Fruit fly (Drosophila melanogaster) whole organism, wandering third instar larva: ENCODE measurements around the gene Mvl.

Experiments
- CG32264 ChIP-seq: fragments of 200-800 bp; sonication (Bioruptor generic); optimal IDR thresholded peaks from 2 replicates; lab custom pipeline; 2016; ENCODE audit warnings: missing biosample characterization, missing genetic modification characterization
- Dfd ChIP-seq: fragments of >200 bp; optimal IDR thresholded peaks from 2 replicates; lab custom pipeline; 2017; ENCODE audit warnings: missing biosample characterization, missing genetic modification characterization
- Dif ChIP-seq: fragments of 200-275, 200-300 bp; sonication (Bioruptor generic); optimal IDR thresholded peaks from 2 replicates; lab custom pipeline; 2018; ENCODE audit warnings: missing biosample characterization, missing genetic modification characterization; ENCODE audit not compliant: partially characterized antibody
- HLH106 ChIP-seq: fragments of 200-800 bp; optimal IDR thresholded peaks from 3 replicates; lab custom pipeline; 2019; ENCODE audit warnings: missing biosample characterization, mild to moderate bottlenecking, missing genetic modification characterization, moderate library complexity
- Hnf4 ChIP-seq: fragments of 200-800 bp; sonication (Bioruptor generic); optimal IDR thresholded peaks from 2 replicates; lab custom pipeline; 2016; ENCODE audit warnings: missing biosample characterization, mild to moderate bottlenecking, missing genetic modification characterization
- Hr78 ChIP-seq: fragments of >200 bp; optimal IDR thresholded peaks from 2 replicates; lab custom pipeline; 2017; ENCODE audit warnings: missing biosample characterization, missing genetic modification characterization
- Hr83 ChIP-seq: fragments of 200-300 bp; sonication (Bioruptor generic); optimal IDR thresholded peaks from 2 replicates; lab custom pipeline; 2016; ENCODE audit warnings: missing biosample characterization, mild to moderate bottlenecking, missing genetic modification characterization, moderate library complexity; ENCODE audit not compliant: poor library complexity, severe bottlenecking
- Jra ChIP-seq: sonication (Bioruptor generic); optimal IDR thresholded peaks from 2 replicates; lab custom pipeline; 2016; ENCODE audit warnings: missing biosample characterization, missing genetic modification characterization
- Myc ChIP-seq: fragments of >200 bp; optimal IDR thresholded peaks from 2 replicates; lab custom pipeline; 2017
- OdsH ChIP-seq: fragments of 200-800 bp; sonication (Bioruptor generic); optimal IDR thresholded peaks from 2 replicates; lab custom pipeline; 2016; ENCODE audit warnings: missing biosample characterization, mild to moderate bottlenecking, missing genetic modification characterization
- Rel ChIP-seq, 2 experiments: fragments of 200-800 bp; sonication (Bioruptor generic) in 1 of 2; optimal IDR thresholded peaks; 2 replicates in 1 of 2; 3 replicates in 1 of 2; lab custom pipeline; 2016 to 2019; ENCODE audit warnings: mild to moderate bottlenecking in 2 of 2, missing biosample characterization in 2 of 2, missing genetic modification characterization in 2 of 2, moderate library complexity in 1 of 2
- Sp1 ChIP-seq: fragments of 200-800 bp; sonication (Bioruptor generic); optimal IDR thresholded peaks from 3 replicates; lab custom pipeline; 2019; ENCODE audit warnings: missing biosample characterization, mild to moderate bottlenecking, missing genetic modification characterization, moderate library complexity
- Vsx2 ChIP-seq: fragments of 200-300, 225-300 bp; sonication (Bioruptor generic); optimal IDR thresholded peaks from 2 replicates; lab custom pipeline; 2018; ENCODE audit warnings: missing biosample characterization, missing genetic modification characterization; ENCODE audit not compliant: partially characterized antibody
- br ChIP-seq: fragments of 200-800 bp; sonication (Bioruptor generic); optimal IDR thresholded peaks from 2 replicates; lab custom pipeline; 2016; ENCODE audit warnings: missing biosample characterization, missing genetic modification characterization
- dmrt93B ChIP-seq: fragments of 200-800 bp; sonication (Bioruptor generic); optimal IDR thresholded peaks from 2 replicates; lab custom pipeline; 2018; ENCODE audit warnings: missing biosample characterization, mild to moderate bottlenecking, missing genetic modification characterization
- dsf ChIP-seq: sonication (Bioruptor generic); optimal IDR thresholded peaks from 2 replicates; lab custom pipeline; 2016; ENCODE audit warnings: missing biosample characterization, missing genetic modification characterization, borderline replicate concordance
- foxo ChIP-seq, 2 experiments: fragments of 200-800 bp; sonication (Bioruptor generic); optimal IDR thresholded peaks; 2 replicates in 1 of 2; 3 replicates in 1 of 2; lab custom pipeline; 2016 to 2017; ENCODE audit warnings: missing biosample characterization in 2 of 2, missing genetic modification characterization in 2 of 2
- fru ChIP-seq: fragments of 200-800 bp; sonication (Bioruptor generic); optimal IDR thresholded peaks from 3 replicates; lab custom pipeline; 2016; ENCODE audit warnings: missing biosample characterization, mild to moderate bottlenecking, missing genetic modification characterization
- h ChIP-seq: fragments of 200-800 bp; sonication (Bioruptor generic); optimal IDR thresholded peaks from 3 replicates; lab custom pipeline; 2016; ENCODE audit warnings: missing biosample characterization, mild to moderate bottlenecking, missing genetic modification characterization
- lola ChIP-seq: fragments of >200 bp; optimal IDR thresholded peaks from 2 replicates; lab custom pipeline; 2017; ENCODE audit warnings: missing biosample characterization, missing genetic modification characterization
- psq ChIP-seq: fragments of 200-800 bp; sonication (Bioruptor generic); optimal IDR thresholded peaks from 3 replicates; lab custom pipeline; 2017; ENCODE audit warnings: missing biosample characterization, mild to moderate bottlenecking, missing genetic modification characterization, moderate library complexity
- rgr ChIP-seq: fragments of 200-800 bp; sonication (Bioruptor generic); optimal IDR thresholded peaks from 3 replicates; lab custom pipeline; 2016; ENCODE audit warnings: missing biosample characterization, mild to moderate bottlenecking, missing genetic modification characterization
- sv ChIP-seq: fragments of 200-800 bp; sonication (Bioruptor generic); optimal IDR thresholded peaks from 3 replicates; lab custom pipeline; 2016; ENCODE audit warnings: missing biosample characterization, missing genetic modification characterization
- tai ChIP-seq: sonication (Bioruptor generic); optimal IDR thresholded peaks from 2 replicates; lab custom pipeline; 2016; ENCODE audit warnings: missing biosample characterization, missing genetic modification characterization
- usp ChIP-seq: fragments of >200 bp; optimal IDR thresholded peaks from 2 replicates; lab custom pipeline; 2017; ENCODE audit warnings: missing biosample characterization, missing genetic modification characterization
- woc ChIP-seq: sonication (Bioruptor generic); optimal IDR thresholded peaks from 2 replicates; lab custom pipeline; 2016; ENCODE audit warnings: missing biosample characterization, mild to moderate bottlenecking, missing genetic modification characterization

Mvl gene

dm6 chr3R:21071312-21071711, 10.7 kb upstream of the Mvl start:
- TF ChIP-seq usp (GFP tag; lab: Kevin White, UChicago) (no peak), Vsx2 (no peak), Hr78 (GFP tag; lab: Kevin White, UChicago) (no peak), OdsH (no peak), woc (GFP tag; lab: Kevin White, UChicago) (no peak), Hr83 (GFP tag; lab: Kevin White, UChicago) (no peak)

- TF ChIP-seq Myc (lab: Kevin White, UChicago): peak; percentile 17
- no peak for TF ChIP-seq Vsx2
- TF ChIP-seq, all 38 proteins: peak for 1
These were observed 9.1 kb upstream of the Mvl start for dm6 chr3R:21069742-21070141.

- TF ChIP-seq lola (GFP tag; lab: Kevin White, UChicago) (no peak), br (GFP tag; lab: Kevin White, UChicago) (peak; percentile 34)
These were observed 6.9 kb upstream of the Mvl start for dm6 chr3R:21067543-21067942.

- no peak for TF ChIP-seq fru
- TF ChIP-seq dmrt93B (GFP tag; lab: Kevin White, UChicago): no peak
- TF ChIP-seq h (GFP tag; lab: Kevin White, UChicago): no peak
- TF ChIP-seq, all 38 proteins: peak for 0
These were observed 6.1 kb upstream of the Mvl start for dm6 chr3R:21066469-21067284.

dm6 chr3R:21065696-21066080, 5.1 kb upstream of the Mvl start:
- TF ChIP-seq usp (GFP tag; lab: Kevin White, UChicago) (no peak), Sp1 (GFP tag; lab: Kevin White, UChicago) (no peak)

- peak; percentile 66 for TF ChIP-seq Jra (GFP tag; lab: Kevin White, UChicago)
- TF ChIP-seq Sp1 (GFP tag; lab: Kevin White, UChicago): peak; percentile 64
- peak; percentile 3 for TF ChIP-seq HLH106 (tag; lab: Kevin White, UChicago)
- TF ChIP-seq Hr83 (GFP tag; lab: Kevin White, UChicago): peak; percentile 91
- peak; percentile 72 for TF ChIP-seq Dif
- peak; percentile 39 for TF ChIP-seq Hnf4 (GFP tag; lab: Kevin White, UChicago)
- TF ChIP-seq br (GFP tag; lab: Kevin White, UChicago): peak; percentile 52
- no peak for TF ChIP-seq Rel (GFP tag; optimal IDR thresholded peaks at IDR 0.05; lab: Kevin White, UChicago)
- peak; percentile 44 for TF ChIP-seq Rel (tag; optimal IDR thresholded peaks at IDR 0.05; lab: Kevin White, UChicago)
- no peak for TF ChIP-seq dmrt93B (GFP tag; lab: Kevin White, UChicago)
- peak; percentile 79 for TF ChIP-seq rgr
- peak in 1 of 2 experiments; percentile 36 for TF ChIP-seq foxo (GFP tag; optimal IDR thresholded peaks at IDR 0.05; lab: Kevin White, UChicago)
- TF ChIP-seq psq (GFP tag; lab: Kevin White, UChicago): no peak
- peak; percentile 55 for TF ChIP-seq h (GFP tag; lab: Kevin White, UChicago)
- peak; percentile 47 for TF ChIP-seq fru
- TF ChIP-seq sv (GFP tag; lab: Kevin White, UChicago): peak; percentile 3
- no peak for TF ChIP-seq dsf (GFP tag; lab: Kevin White, UChicago)
- no peak for TF ChIP-seq woc (GFP tag; lab: Kevin White, UChicago)
- TF ChIP-seq OdsH: peak; percentile 47
- no peak for TF ChIP-seq Dfd (GFP tag; lab: Kevin White, UChicago)
- peak; percentile 28 for TF ChIP-seq CG32264
- no peak for TF ChIP-seq tai
These were observed 4.6 kb upstream of the Mvl start, which contains the start of gene AnxB9 for dm6 chr3R:21065010-21065695. Gene AnxB9, plus strand, starts transcription at chr3R:21065241.
